Worm (Caenorhabditis elegans): ENCODE measurements around the gene gtf-2E1.

Gene gtf-2E1

DNA sequence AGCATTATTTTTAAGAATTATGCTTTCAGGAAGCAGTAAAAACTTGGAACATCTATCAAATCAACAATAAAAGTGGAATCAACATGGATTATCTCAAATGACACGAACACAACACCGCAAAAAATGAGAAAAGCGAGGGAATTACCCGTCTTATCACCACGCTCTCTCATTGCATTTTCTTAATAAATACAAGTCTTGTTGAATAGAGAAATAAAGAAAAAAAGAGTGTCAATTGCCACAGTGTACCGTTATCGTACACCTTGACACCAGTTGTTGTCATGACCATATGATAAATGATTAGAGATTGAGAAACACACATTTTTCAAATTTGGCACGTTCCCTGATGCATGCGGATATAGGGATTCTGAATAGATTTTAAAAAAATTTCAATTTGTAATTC is 8.6 kb downstream of the gtf-2E1 start (continued):
- peak; percentile 26 for TF ChIP-seq ztf-7 (tag; optimal IDR thresholded peaks at IDR 0.05)
- no peak for TF ChIP-seq cey-2 (tag; optimal IDR thresholded peaks at IDR 0.05; ENCODE audit: borderline replicate concordance, insufficient read depth)
- no peak for TF ChIP-seq daf-19 (GFP tag; conservative IDR thresholded peaks at IDR 0.05)
- no peak for TF ChIP-seq Y5F2A.4 (GFP tag; optimal IDR thresholded peaks at IDR 0.05)
- TF ChIP-seq zag-1 (tag; optimal IDR thresholded peaks at IDR 0.05): no peak
- TF ChIP-seq jun-1 (tag; optimal IDR thresholded peaks at IDR 0.05): no peak
- peak; percentile 59 for TF ChIP-seq hlh-30 (tag; optimal IDR thresholded peaks at IDR 0.05; ENCODE audit: insufficient read depth)
- no peak for TF ChIP-seq rbr-2 (tag; optimal IDR thresholded peaks at IDR 0.05)
- 0 out of 2 replicates have a peak, but pooled peaks have one; percentile 21 for TF ChIP-seq T26A8.4 (GFP tag; IDR thresholded peaks at IDR 0.05)
- no peak for TF ChIP-seq R02D3.7 (tag; optimal IDR thresholded peaks at IDR 0.05)
- no peak for TF ChIP-seq aly-2 (tag; optimal IDR thresholded peaks at IDR 0.05)
- TF ChIP-seq set-16 (GFP tag; IDR thresholded peaks at IDR 0.05): no peak

DNA sequence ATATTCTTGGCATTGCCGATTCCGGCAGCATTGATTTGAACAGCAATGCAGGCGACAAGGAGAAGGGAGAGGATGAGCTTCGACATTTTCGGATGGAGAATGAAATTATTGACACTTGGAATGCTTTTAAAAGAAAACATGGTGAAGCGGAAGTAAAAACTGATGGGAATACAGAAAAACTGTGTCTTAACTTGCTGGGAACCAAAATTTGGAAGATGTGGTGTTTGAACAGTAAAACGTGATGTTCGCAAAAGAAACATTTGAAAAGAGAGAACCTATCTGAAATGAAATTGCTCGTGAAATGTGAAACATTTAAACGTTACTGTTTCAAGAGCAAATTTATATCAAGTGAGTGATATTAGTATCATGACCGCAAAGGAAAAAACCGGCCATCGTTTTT is 9.6 kb downstream of the gtf-2E1 start, which contains the start of gene F26D10.13:
F26D10.13 (minus strand) TSS at position 101 of the 400 bp plus-strand sequence.
- no peak for TF ChIP-seq Y5F2A.4 (GFP tag; optimal IDR thresholded peaks at IDR 0.05)
- TF ChIP-seq unc-39 (tag; optimal IDR thresholded peaks at IDR 0.05): no peak
- no peak for TF ChIP-seq zfp-3 (GFP tag; conservative IDR thresholded peaks at IDR 0.05)
- no peak for TF ChIP-seq unc-62 (GFP tag; optimal IDR thresholded peaks at IDR 0.05 in 1 of 2)
- TF ChIP-seq unc-62 (tag; optimal IDR thresholded peaks at IDR 0.05): no peak
- TF ChIP-seq zip-2 (tag; optimal IDR thresholded peaks at IDR 0.05): no peak

DNA sequence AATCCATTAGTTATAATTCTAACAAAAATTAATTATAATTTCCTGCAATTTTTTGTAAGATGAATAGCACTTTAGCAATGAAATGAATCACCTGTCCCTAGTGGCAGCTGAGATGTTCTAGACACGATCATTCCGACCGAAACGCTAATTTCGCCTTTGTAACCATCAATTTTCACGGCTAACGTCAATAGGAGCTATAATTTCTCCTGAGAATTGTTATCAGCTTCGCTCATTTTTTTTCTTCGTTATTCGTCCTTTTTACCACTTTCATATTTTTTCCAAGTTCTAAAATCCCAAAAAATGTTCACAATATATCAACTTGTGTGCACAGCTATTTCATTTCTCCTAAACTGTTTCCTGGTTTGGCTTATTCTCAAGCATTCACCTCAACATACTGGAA is 10.2 kb downstream of the gtf-2E1 start, which contains the start of gene str-187:
str-187 (plus strand) TSS at position 301 of the 400 bp plus-strand sequence.
- TF ChIP-seq fkh-10 (GFP tag; optimal IDR thresholded peaks at IDR 0.05): no peak
- TF ChIP-seq mes-2 (tag; optimal IDR thresholded peaks at IDR 0.05; ENCODE audit: poor library complexity, severe bottlenecking): no peak
- no peak for TF ChIP-seq F26F4.8 (GFP tag; conservative IDR thresholded peaks at IDR 0.05)
- no peak for TF ChIP-seq lin-29 (GFP tag; IDR thresholded peaks at IDR 0.05)
- TF ChIP-seq nhr-6 (tag; optimal IDR thresholded peaks at IDR 0.05): no peak
- no peak for TF ChIP-seq nhr-28 (tag; optimal IDR thresholded peaks at IDR 0.05)
- no peak for TF ChIP-seq vab-7 (GFP tag; IDR thresholded peaks at IDR 0.05)
- no peak for TF ChIP-seq aly-2 (tag; optimal IDR thresholded peaks at IDR 0.05)
- no peak for TF ChIP-seq daf-12 (tag; optimal IDR thresholded peaks at IDR 0.05)
- TF ChIP-seq Y48G9A.11 (GFP tag; IDR thresholded peaks at IDR 0.05): no peak
- no peak for TF ChIP-seq saeg-2 (GFP tag; IDR thresholded peaks at IDR 0.05)
- no peak for TF ChIP-seq ztf-11 (tag; optimal IDR thresholded peaks at IDR 0.05)
- no peak for TF ChIP-seq F44E2.7 (GFP tag; IDR thresholded peaks at IDR 0.05)
- no peak for TF ChIP-seq pha-4 (GFP tag; IDR thresholded peaks at IDR 0.05)
- TF ChIP-seq pha-4 (tag; optimal IDR thresholded peaks at IDR 0.05): no peak
- TF ChIP-seq D1046.2 (GFP tag; IDR thresholded peaks at IDR 0.05): no peak
- TF ChIP-seq attf-4 (tag; optimal IDR thresholded peaks at IDR 0.05): no peak
- TF ChIP-seq hif-1 (tag; optimal IDR thresholded peaks at IDR 0.05): no peak
- TF ChIP-seq mdl-1 (tag; optimal IDR thresholded peaks at IDR 0.05): no peak
- no peak for TF ChIP-seq tag-97 (GFP tag; IDR thresholded peaks at IDR 0.05)
- TF ChIP-seq daf-19 (GFP tag; conservative IDR thresholded peaks at IDR 0.05): no peak

DNA sequence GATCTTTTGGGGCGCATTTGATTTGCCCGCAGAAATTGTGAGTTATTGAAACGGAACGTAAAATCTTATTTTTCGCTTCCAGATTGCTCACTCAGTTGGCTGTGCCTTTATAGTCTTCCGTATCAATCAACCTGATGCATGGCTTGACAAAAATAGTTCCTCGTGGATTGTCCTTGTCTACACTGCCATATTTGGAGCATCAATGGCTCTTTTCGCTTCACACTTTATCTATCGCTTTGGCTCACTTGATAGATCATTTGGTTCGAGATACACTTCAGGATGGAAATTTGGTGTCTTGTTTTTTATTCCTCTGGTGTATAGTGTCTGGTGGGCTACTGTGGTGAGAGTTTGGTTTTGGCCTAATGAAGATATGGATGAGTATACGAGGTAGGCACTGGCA is 10.6 kb downstream of the gtf-2E1 start:
- TF ChIP-seq mdt-29 (GFP tag; IDR thresholded peaks at IDR 0.05) (no peak), aha-1 (tag) (peak; percentile 96)

Measured in whole organism, L4 larva.